Worm (Caenorhabditis elegans) whole organism, L4 larva: ENCODE data around the gene lin-66.

Experiments
- Y5F2A.4 ChIP-seq: fragments of 200-800 bp; sonication (Bioruptor generic); optimal IDR thresholded peaks from 2 replicates; lab custom pipeline; 2018; ENCODE audit warnings: mild to moderate bottlenecking, missing genetic modification characterization, missing compliant biosample characterization
- aha-1 ChIP-seq: fragments of 150-350 bp; peaks from one replicate; lab custom pipeline; 2014; ENCODE audit warnings: missing biosample characterization, missing genetic modification characterization
- aly-2 ChIP-seq: sonication (generic microtip); optimal IDR thresholded peaks from 2 replicates; lab custom pipeline; 2018; ENCODE audit warnings: missing biosample characterization, missing genetic modification characterization
- cey-2 ChIP-seq: sonication (generic microtip); optimal IDR thresholded peaks from 3 replicates; lab custom pipeline; 2017; ENCODE audit warnings: missing genetic modification characterization, mild to moderate bottlenecking, missing compliant biosample characterization, antibody characterized with exemption, borderline replicate concordance; ENCODE audit not compliant: insufficient read depth
- hlh-30 ChIP-seq: sonication (generic microtip); optimal IDR thresholded peaks from 2 replicates; lab custom pipeline; 2017; ENCODE audit warnings: antibody characterized with exemption, mild to moderate bottlenecking, missing genetic modification characterization, missing compliant biosample characterization; ENCODE audit not compliant: insufficient read depth
- lin-15B ChIP-seq: fragments of 150-350 bp; sonication (generic microtip); optimal IDR thresholded peaks from 3 replicates; lab custom pipeline; 2014; ENCODE audit warnings: missing biosample characterization, missing genetic modification characterization
- nhr-48 ChIP-seq: sonication (generic microtip); optimal IDR thresholded peaks from 2 replicates; lab custom pipeline; 2016; ENCODE audit warnings: mild to moderate bottlenecking, missing genetic modification characterization, missing compliant biosample characterization
- nhr-77 ChIP-seq: fragments of 150-350 bp; optimal IDR thresholded peaks from 2 replicates; lab custom pipeline; 2014; ENCODE audit warnings: missing biosample characterization, missing genetic modification characterization
- rbr-2 ChIP-seq: sonication (generic microtip); optimal IDR thresholded peaks from 2 replicates; lab custom pipeline; 2016; ENCODE audit warnings: missing genotype, missing genetic modification characterization, missing compliant biosample characterization
- set-16 ChIP-seq: fragments of 200-800 bp; sonication (Bioruptor generic); IDR thresholded peaks from 2 replicates; pipeline ENCODE4 v1.3.6; 2022; ENCODE audit warnings: missing genetic modification reagents, missing genetic modification characterization, missing compliant biosample characterization
- unc-130 ChIP-seq: sonication (generic microtip); optimal IDR thresholded peaks from 2 replicates; lab custom pipeline; 2016; ENCODE audit warnings: missing genetic modification reagents, missing genetic modification characterization, missing compliant biosample characterization

ce11 chrIV:13878738-13879137, 9.1 kb upstream of the lin-66 start:
- TF ChIP-seq rbr-2 (no peak), aha-1 (no peak), nhr-48 (tag; lab: Kevin White, UChicago) (no peak), cey-2 (no peak), Y5F2A.4 (GFP tag; lab: Kevin White, UChicago) (no peak), nhr-77 (no peak), aly-2 (tag; lab: Kevin White, UChicago) (no peak), set-16 (GFP tag; lab: Robert Waterston, UW) (no peak), lin-15B (tag; lab: Kevin White, UChicago) (no peak), unc-130 (GFP tag; lab: Kevin White, UChicago) (no peak), hlh-30 (no peak)
